Worm (Caenorhabditis elegans) whole organism, L1 larva: ENCODE results near the gene D2045.9.

Experiments used
- C34B4.2 ChIP-seq: sonication (generic microtip); optimal IDR thresholded peaks from 2 replicates; lab custom pipeline; 2017; ENCODE audit warnings: mild to moderate bottlenecking, missing genetic modification characterization, missing compliant biosample characterization
- alr-1 ChIP-seq: fragments of 200-800 bp; sonication (Bioruptor generic); optimal IDR thresholded peaks from 2 replicates; lab custom pipeline; 2018; ENCODE audit warnings: borderline replicate concordance, mild to moderate bottlenecking, missing genetic modification characterization, missing compliant biosample characterization
- aly-2 ChIP-seq: fragments of 150-350 bp; optimal IDR thresholded peaks from 2 replicates; lab custom pipeline; 2014; ENCODE audit warnings: missing biosample characterization, missing genetic modification characterization
- ama-1 ChIP-seq: fragments of 150-350 bp; optimal IDR thresholded peaks from 2 replicates; lab custom pipeline; 2014
- blmp-1 ChIP-seq: fragments of 150-350 bp; optimal IDR thresholded peaks from 2 replicates; lab custom pipeline; 2014; ENCODE audit warnings: missing biosample characterization, missing genetic modification characterization
- ceh-63 ChIP-seq: fragments of 200-800 bp; sonication (Bioruptor generic); optimal IDR thresholded peaks from 2 replicates; lab custom pipeline; 2018; ENCODE audit warnings: mild to moderate bottlenecking, missing genetic modification characterization, missing compliant biosample characterization
- ces-1 ChIP-seq: fragments of 150-350 bp; optimal IDR thresholded peaks from 2 replicates; lab custom pipeline; 2014; ENCODE audit warnings: missing biosample characterization, missing genetic modification reagents, missing genetic modification characterization
- dpl-1 ChIP-seq, 3 experiments: fragments of 150-350 bp in 2 of 3; sonication (generic microtip) in 1 of 3; optimal IDR thresholded peaks; 2 replicates each; lab custom pipeline; 2014 to 2017; ENCODE audit warnings: missing biosample characterization in 3 of 3, missing genetic modification characterization in 3 of 3, missing genetic modification reagents in 3 of 3
- dsc-1 ChIP-seq: sonication (generic microtip); optimal IDR thresholded peaks from 2 replicates; lab custom pipeline; 2016; ENCODE audit warnings: mild to moderate bottlenecking, missing genetic modification characterization, missing compliant biosample characterization
- efl-1 ChIP-seq, 4 experiments: fragments of 150-350 bp; optimal IDR thresholded peaks in 3 of 4; peaks in 1 of 4; 1 replicate in 1 of 4; 2 replicates in 3 of 4; lab custom pipeline; 2014; ENCODE audit warnings: missing biosample characterization in 2 of 4, missing genetic modification characterization in 2 of 4, missing genetic modification reagents in 2 of 4
- efl-3 ChIP-seq: fragments of 200-800 bp; sonication (Bioruptor generic); optimal IDR thresholded peaks from 2 replicates; lab custom pipeline; 2018; ENCODE audit warnings: mild to moderate bottlenecking, missing genetic modification characterization, missing compliant biosample characterization
- egl-13 ChIP-seq: sonication (generic microtip); optimal IDR thresholded peaks from 2 replicates; lab custom pipeline; 2016; ENCODE audit warnings: missing genotype, missing genetic modification reagents, missing genetic modification characterization, missing compliant biosample characterization
- elt-3 ChIP-seq, 6 experiments: fragments of 150-350 bp in 1 of 6; sonication (generic microtip); optimal IDR thresholded peaks; 2 replicates each; lab custom pipeline; 2017 to 2018; ENCODE audit warnings: missing biosample characterization in 6 of 6, missing genetic modification characterization in 6 of 6, inconsistent platforms in 1 of 6
- ets-5 ChIP-seq: fragments of 200-800 bp; sonication (Bioruptor generic); IDR thresholded peaks from 2 replicates; pipeline ENCODE4 v1.3.6; 2022; ENCODE audit warnings: missing genetic modification characterization, missing compliant biosample characterization
- fkh-4 ChIP-seq: sonication (generic microtip); optimal IDR thresholded peaks from 2 replicates; lab custom pipeline; 2016; ENCODE audit warnings: missing compliant biosample characterization, missing genetic modification characterization, borderline replicate concordance
- fkh-8 ChIP-seq: sonication (generic microtip); optimal IDR thresholded peaks from 2 replicates; lab custom pipeline; 2016; ENCODE audit warnings: mild to moderate bottlenecking, missing genetic modification characterization, missing compliant biosample characterization
- fos-1 ChIP-seq: fragments of 150-350 bp; optimal IDR thresholded peaks from 2 replicates; lab custom pipeline; 2014; ENCODE audit warnings: missing biosample characterization, missing genetic modification characterization
- grh-1 ChIP-seq: fragments of 200-800 bp; sonication (Bioruptor generic); IDR thresholded peaks from 2 replicates; pipeline ENCODE4 v1.3.6; 2022; ENCODE audit warnings: missing genetic modification reagents, missing genetic modification characterization, missing compliant biosample characterization
- hlh-17 ChIP-seq: fragments of 200-800 bp; sonication (Bioruptor generic); optimal IDR thresholded peaks from 2 replicates; lab custom pipeline; 2018; ENCODE audit warnings: missing genetic modification characterization, mild to moderate bottlenecking, missing compliant biosample characterization, moderate library complexity, borderline replicate concordance
- hlh-4 ChIP-seq: sonication (generic microtip); optimal IDR thresholded peaks from 2 replicates; lab custom pipeline; 2016; ENCODE audit warnings: mild to moderate bottlenecking, missing genetic modification characterization, missing compliant biosample characterization
- isw-1 ChIP-seq: fragments of 200-800 bp; sonication (Bioruptor generic); IDR thresholded peaks from 2 replicates; pipeline ENCODE4 v1.3.6; 2022; ENCODE audit warnings: missing genetic modification characterization, missing compliant biosample characterization
- lin-35 ChIP-seq, 2 experiments: fragments of 150-350 bp; optimal IDR thresholded peaks; 2 replicates each; lab custom pipeline; 2014; ENCODE audit warnings: missing biosample characterization in 2 of 2, missing genetic modification characterization in 2 of 2, missing genetic modification reagents in 2 of 2
- lin-39 ChIP-seq: fragments of 150-350 bp; optimal IDR thresholded peaks from 2 replicates; lab custom pipeline; 2014; ENCODE audit warnings: missing biosample characterization, missing genetic modification reagents, missing genetic modification characterization
- mab-9 ChIP-seq: fragments of 200-800 bp; sonication (Bioruptor generic); IDR thresholded peaks from 2 replicates; pipeline ENCODE4 v1.3.6; 2022; ENCODE audit warnings: missing genetic modification reagents, missing genetic modification characterization, missing compliant biosample characterization
- mdl-1 ChIP-seq, 2 experiments: fragments of 150-350 bp; optimal IDR thresholded peaks; 2 replicates each; lab custom pipeline; 2014 to 2017; ENCODE audit warnings: missing biosample characterization in 2 of 2, missing genetic modification characterization in 2 of 2, inconsistent platforms in 1 of 2
- mep-1 ChIP-seq: fragments of 150-350 bp; optimal IDR thresholded peaks from 2 replicates; lab custom pipeline; 2014; ENCODE audit warnings: missing biosample characterization, missing genetic modification characterization
- nhr-11 ChIP-seq: fragments of 150-350 bp; optimal IDR thresholded peaks from 2 replicates; lab custom pipeline; 2014; ENCODE audit warnings: missing biosample characterization, missing genetic modification characterization
- nhr-12 ChIP-seq: sonication (generic microtip); optimal IDR thresholded peaks from 2 replicates; lab custom pipeline; 2017; ENCODE audit warnings: missing biosample characterization, missing genetic modification characterization
- nhr-19 ChIP-seq: fragments of 200-800 bp; sonication (Bioruptor generic); conservative IDR thresholded peaks from 2 replicates; pipeline ENCODE4 v1.3.6; 2022; ENCODE audit warnings: missing genetic modification characterization, missing compliant biosample characterization
- nhr-28 ChIP-seq: fragments of 150-350 bp; optimal IDR thresholded peaks from 2 replicates; lab custom pipeline; 2014; ENCODE audit warnings: missing biosample characterization, missing genetic modification characterization
- nhr-47 ChIP-seq: sonication (generic microtip); optimal IDR thresholded peaks from 2 replicates; lab custom pipeline; 2016; ENCODE audit warnings: mild to moderate bottlenecking, missing genetic modification characterization, moderate library complexity, missing compliant biosample characterization
- nhr-76 ChIP-seq: sonication (generic microtip); optimal IDR thresholded peaks from 2 replicates; lab custom pipeline; 2017; ENCODE audit warnings: missing biosample characterization, missing genetic modification characterization
- nhr-84 ChIP-seq: sonication (generic microtip); optimal IDR thresholded peaks from 2 replicates; lab custom pipeline; 2017; ENCODE audit warnings: missing biosample characterization, missing genetic modification characterization
- pag-3 ChIP-seq: sonication (generic microtip); optimal IDR thresholded peaks from 2 replicates; lab custom pipeline; 2017; ENCODE audit warnings: missing genetic modification characterization, mild to moderate bottlenecking, missing compliant biosample characterization, antibody characterized with exemption, borderline replicate concordance; ENCODE audit not compliant: insufficient read depth
- rnt-1 ChIP-seq: sonication (generic microtip); optimal IDR thresholded peaks from 2 replicates; lab custom pipeline; 2016; ENCODE audit warnings: mild to moderate bottlenecking, missing genetic modification characterization, moderate library complexity, missing compliant biosample characterization
- snpc-4 ChIP-seq: fragments of 150-350 bp; optimal IDR thresholded peaks from 2 replicates; lab custom pipeline; 2014; ENCODE audit warnings: missing biosample characterization, missing genetic modification characterization
- snu-23 ChIP-seq: sonication (generic microtip); optimal IDR thresholded peaks from 2 replicates; lab custom pipeline; 2016; ENCODE audit warnings: missing genetic modification characterization, missing compliant biosample characterization
- sox-4 ChIP-seq: sonication (generic microtip); optimal IDR thresholded peaks from 2 replicates; lab custom pipeline; 2016; ENCODE audit warnings: missing genetic modification characterization, missing compliant biosample characterization
- tbx-2 ChIP-seq: sonication (generic microtip); optimal IDR thresholded peaks from 2 replicates; lab custom pipeline; 2016; ENCODE audit warnings: missing genetic modification characterization, missing compliant biosample characterization
- tlp-1 ChIP-seq: fragments of 150-350 bp; optimal IDR thresholded peaks from 2 replicates; lab custom pipeline; 2014; ENCODE audit warnings: missing biosample characterization, missing genetic modification characterization
- unc-130 ChIP-seq: fragments of 150-350 bp; optimal IDR thresholded peaks from 2 replicates; lab custom pipeline; 2017; ENCODE audit warnings: missing biosample characterization, missing genetic modification characterization, inconsistent platforms
- unc-30 ChIP-seq: sonication (generic microtip); optimal IDR thresholded peaks from 2 replicates; lab custom pipeline; 2017; ENCODE audit warnings: missing biosample characterization, missing genetic modification characterization
- unc-62 ChIP-seq: fragments of 150-350 bp; optimal IDR thresholded peaks from 2 replicates; lab custom pipeline; 2014; ENCODE audit warnings: missing biosample characterization, missing genetic modification reagents, missing genetic modification characterization
- unc-98 ChIP-seq: fragments of 200-800 bp; sonication (Bioruptor generic); IDR thresholded peaks from 2 replicates; pipeline ENCODE4 v1.3.6; 2022; ENCODE audit warnings: missing genetic modification characterization, missing compliant biosample characterization
- xbp-1 ChIP-seq: sonication (generic microtip); optimal IDR thresholded peaks from 2 replicates; lab custom pipeline; 2016; ENCODE audit warnings: missing genetic modification characterization, missing compliant biosample characterization
- zag-1 ChIP-seq: fragments of 150-350 bp; optimal IDR thresholded peaks from 2 replicates; lab custom pipeline; 2014; ENCODE audit warnings: missing biosample characterization, missing genetic modification characterization
- ztf-11 ChIP-seq, 2 experiments: sonication (generic microtip); optimal IDR thresholded peaks; 2 replicates each; lab custom pipeline; 2016 to 2017; ENCODE audit warnings: missing genetic modification characterization in 2 of 2, missing biosample characterization in 1 of 2, missing compliant biosample characterization in 1 of 2
- ztf-4 ChIP-seq: fragments of 150-350 bp; optimal IDR thresholded peaks from 2 replicates; lab custom pipeline; 2014; ENCODE audit warnings: missing biosample characterization, missing genetic modification characterization

Gene D2045.9

ce11 chrIII:10474945-10475344 lies at the start of gene D2045.9:
Gene D2045.9, plus strand, starts transcription at chrIII:10475245.
- no peak for TF ChIP-seq unc-98
- TF ChIP-seq blmp-1 = no peak
- TF ChIP-seq hlh-17 (GFP tag; lab: Kevin White, UChicago) = no peak
- TF ChIP-seq dsc-1 (tag; lab: Kevin White, UChicago) = no peak
- TF ChIP-seq grh-1 = no peak
- no peak for TF ChIP-seq snu-23 (GFP tag; lab: Kevin White, UChicago)
- no peak for TF ChIP-seq tlp-1 (tag; lab: Kevin White, UChicago)
- TF ChIP-seq aly-2 (tag; lab: Kevin White, UChicago) = no peak
- TF ChIP-seq fkh-8 (tag; lab: Kevin White, UChicago) = no peak
- TF ChIP-seq pag-3 (tag; lab: Kevin White, UChicago) = no peak
- no peak for TF ChIP-seq nhr-11
- no peak for TF ChIP-seq unc-62
- no peak for TF ChIP-seq dpl-1 (GFP tag; optimal IDR thresholded peaks at IDR 0.05; lab: Kevin White, UChicago)
- no peak for TF ChIP-seq ces-1 (GFP tag; lab: Kevin White, UChicago)
- TF ChIP-seq sox-4 = no peak
- TF ChIP-seq elt-3 (tag; optimal IDR thresholded peaks at IDR 0.05; lab: Kevin White, UChicago) = no peak
- TF ChIP-seq isw-1 (GFP tag; lab: Robert Waterston, UW) = no peak
- no peak for TF ChIP-seq xbp-1 (tag; lab: Kevin White, UChicago)

DNA sequence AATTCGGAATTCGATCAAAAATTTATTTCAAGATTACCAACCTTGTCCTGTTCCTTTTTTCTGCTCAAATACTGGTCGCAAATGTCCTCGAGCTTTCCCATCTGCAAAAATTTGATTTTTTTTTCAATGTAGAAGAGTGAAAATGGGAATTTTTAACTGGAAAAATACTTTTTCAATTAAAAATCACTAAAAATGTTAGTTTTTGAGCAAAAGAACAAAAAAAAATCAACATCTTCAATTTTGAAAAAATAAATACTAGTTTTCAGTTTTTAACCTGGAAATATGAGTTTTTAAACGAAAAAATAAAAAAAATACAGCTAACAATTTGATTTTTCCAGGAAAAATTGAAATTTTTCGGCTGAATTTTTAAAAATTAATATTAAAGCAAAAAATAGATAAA lies 47.2 kb upstream of the D2045.9 start, which contains the start of gene prp-3:
TSS of gene prp-3 (minus strand) at position 101 of the 400 bp plus-strand sequence.
- no peak for TF ChIP-seq efl-1 (optimal IDR thresholded peaks at IDR 0.05; lab: Kevin White, UChicago)
- TF ChIP-seq efl-1 (GFP tag; optimal IDR thresholded peaks at IDR 0.05 in 1 of 2; lab: Kevin White, UChicago) = no peak
- TF ChIP-seq alr-1 (tag; lab: Kevin White, UChicago) = no peak
- TF ChIP-seq sox-4 = no peak
- TF ChIP-seq mep-1 (tag; lab: Kevin White, UChicago) = no peak
- TF ChIP-seq nhr-19 (GFP tag; lab: Robert Waterston, UW) = no peak
- TF ChIP-seq unc-98 = no peak
- no peak for TF ChIP-seq snpc-4
- no peak for TF ChIP-seq egl-13 (tag; lab: Kevin White, UChicago)
- TF ChIP-seq ceh-63 (GFP tag; lab: Kevin White, UChicago) = no peak
- TF ChIP-seq rnt-1 = no peak
- no peak for TF ChIP-seq pag-3 (tag; lab: Kevin White, UChicago)
- TF ChIP-seq zag-1 (tag; lab: Kevin White, UChicago) = no peak
- no peak for TF ChIP-seq nhr-12 (tag; lab: Kevin White, UChicago)
- no peak for TF ChIP-seq nhr-28
- TF ChIP-seq, all 84 proteins: peak for 0

- TF ChIP-seq xbp-1 (tag; lab: Kevin White, UChicago) = no peak
- TF ChIP-seq fkh-8 (tag; lab: Kevin White, UChicago) = peak; percentile 83
- no peak for TF ChIP-seq nhr-76 (tag; lab: Kevin White, UChicago)
- no peak for TF ChIP-seq tlp-1 (tag; lab: Kevin White, UChicago)
- TF ChIP-seq lin-39 = no peak
- TF ChIP-seq mdl-1 (tag; optimal IDR thresholded peaks at IDR 0.05; lab: Kevin White, UChicago) = peak in 1 of 2 experiments; percentile 21
- peak; percentile 6 to 36 for TF ChIP-seq efl-1 (optimal IDR thresholded peaks at IDR 0.05; lab: Kevin White, UChicago)
- peak; percentile 26 to 93 for TF ChIP-seq efl-1 (GFP tag; optimal IDR thresholded peaks at IDR 0.05 in 1 of 2; lab: Kevin White, UChicago)
- no peak for TF ChIP-seq efl-3 (GFP tag; lab: Kevin White, UChicago)
- peak in 1 of 3 experiments; percentile 19 for TF ChIP-seq dpl-1 (GFP tag; optimal IDR thresholded peaks at IDR 0.05; lab: Kevin White, UChicago)
- no peak for TF ChIP-seq mep-1 (tag; lab: Kevin White, UChicago)
- no peak for TF ChIP-seq ztf-4 (tag; lab: Kevin White, UChicago)
- TF ChIP-seq snu-23 (GFP tag; lab: Kevin White, UChicago) = peak; percentile 34
- no peak for TF ChIP-seq C34B4.2 (tag; lab: Kevin White, UChicago)
- peak; percentile 78 for TF ChIP-seq rnt-1
- no peak for TF ChIP-seq nhr-84 (tag; lab: Kevin White, UChicago)
- peak; percentile 70 for TF ChIP-seq nhr-47 (tag; lab: Kevin White, UChicago)
- no peak for TF ChIP-seq unc-130
- TF ChIP-seq fos-1 (tag; lab: Kevin White, UChicago) = no peak
- no peak for TF ChIP-seq ama-1 (lab: Kevin White, UChicago)
- TF ChIP-seq lin-35 (GFP tag; optimal IDR thresholded peaks at IDR 0.05; lab: Kevin White, UChicago) = peak in 1 of 2 experiments; percentile 2
- no peak for TF ChIP-seq elt-3 (tag; optimal IDR thresholded peaks at IDR 0.05; lab: Kevin White, UChicago)
- TF ChIP-seq tbx-2 = peak; percentile 3
- TF ChIP-seq fkh-4 (tag; lab: Kevin White, UChicago) = no peak
- TF ChIP-seq ets-5 (GFP tag; lab: Robert Waterston, UW) = no peak
- TF ChIP-seq unc-30 (tag; lab: Kevin White, UChicago) = no peak
- no peak for TF ChIP-seq ztf-11 (tag; optimal IDR thresholded peaks at IDR 0.05; lab: Kevin White, UChicago)
- TF ChIP-seq snpc-4 = no peak
- TF ChIP-seq mab-9 (GFP tag; lab: Robert Waterston, UW) = no peak
- TF ChIP-seq hlh-4 (tag; lab: Kevin White, UChicago) = no peak
Measured at ce11 chrIII:10432104-10432503, 42.9 kb upstream of the D2045.9 start.
